Fruit fly (Drosophila melanogaster) whole organism: ENCODE data around the gene armi.

Source experiments
- CG8478 ChIP-seq: fragments of >200 bp; optimal IDR thresholded peaks from 2 replicates; lab custom pipeline; 2018; ENCODE audit warnings: inconsistent platforms
- Dll ChIP-seq: fragments of >200 bp; optimal IDR thresholded peaks from 2 replicates; lab custom pipeline; 2017
- EcR ChIP-seq, 2 experiments: fragments of >200 bp; optimal IDR thresholded peaks; 2 replicates each; lab custom pipeline; 2017; ENCODE audit warnings: missing biosample characterization in 2 of 2, missing genetic modification characterization in 2 of 2, missing genetic modification reagents in 2 of 2
- pan ChIP-seq: fragments of >200 bp; optimal IDR thresholded peaks from 2 replicates; lab custom pipeline; 2017
- psq ChIP-seq: fragments of >200 bp; optimal IDR thresholded peaks from 2 replicates; lab custom pipeline; 2017

DNA sequence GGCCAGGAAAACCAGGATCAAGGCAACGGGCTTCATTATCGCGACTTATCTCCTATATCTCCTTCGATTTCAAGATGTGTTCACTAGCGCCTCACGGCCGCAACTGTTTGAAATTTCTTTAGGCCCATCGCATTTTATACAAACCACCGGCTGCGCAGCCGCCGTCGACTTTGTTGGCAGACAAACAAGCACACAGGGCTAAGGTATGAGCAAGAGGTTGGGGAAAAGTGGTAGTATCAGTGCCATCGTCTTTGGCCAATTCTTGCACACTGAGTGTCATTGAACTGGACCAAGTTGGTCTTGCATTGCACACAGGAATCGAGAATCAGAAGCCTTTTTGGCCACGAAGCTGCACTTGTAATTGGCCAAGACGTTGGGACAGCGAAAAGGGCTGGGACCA is 51.5 kb downstream of the armi start, which contains the start of gene ImpE2:
- TF ChIP-seq CG8478 (lab: Kevin White, UChicago): no peak
- TF ChIP-seq psq (lab: Kevin White, UChicago): no peak
- no peak for TF ChIP-seq pan (lab: Kevin White, UChicago)
- peak; percentile 13 for TF ChIP-seq Dll (lab: Kevin White, UChicago)
- peak; percentile 33 to 75 for TF ChIP-seq EcR (GFP tag; optimal IDR thresholded peaks at IDR 0.05; lab: Kevin White, UChicago)
